Worm (Caenorhabditis elegans): ENCODE measurements around the gene tag-243.

ce11 chrIII:4688965-4689364 is 709 bp upstream of the tag-243 start, which contains the start of gene ppat-1:
- no peak for TF ChIP-seq ama-1 (optimal IDR thresholded peaks at IDR 0.05)
- TF ChIP-seq pes-1 (GFP tag; IDR thresholded peaks at IDR 0.05), result no peak
- no peak for TF ChIP-seq tra-4 (tag; optimal IDR thresholded peaks at IDR 0.05)
- no peak for TF ChIP-seq flt-1 (GFP tag; IDR thresholded peaks at IDR 0.05)
- no peak for TF ChIP-seq tbx-11 (GFP tag; IDR thresholded peaks at IDR 0.05)
- TF ChIP-seq ceh-36 (tag; optimal IDR thresholded peaks at IDR 0.05), result no peak
- no peak for TF ChIP-seq ceh-13 (GFP tag; optimal IDR thresholded peaks at IDR 0.05)
- TF ChIP-seq tbx-37 (GFP tag; conservative IDR thresholded peaks at IDR 0.05), result no peak
- TF ChIP-seq hmbx-1 (tag; optimal IDR thresholded peaks at IDR 0.05), result no peak
- no peak for TF ChIP-seq scrt-1 (GFP tag; IDR thresholded peaks at IDR 0.05)
